Fruit fly (Drosophila melanogaster) whole organism, prepupa: Measurements from ENCODE around the gene CG12099.

Source experiments
- Blimp-1 ChIP-seq: fragments of 200-800 bp; sonication (Bioruptor generic); optimal IDR thresholded peaks from 3 replicates; lab custom pipeline; 2017; ENCODE audit warnings: missing biosample characterization, missing genetic modification characterization, mild to moderate bottlenecking, moderate library complexity, missing genetic modification reagents
- CG10631 ChIP-seq: fragments of 200-800 bp; sonication (Bioruptor generic); optimal IDR thresholded peaks from 2 replicates; lab custom pipeline; 2016; ENCODE audit warnings: missing biosample characterization, missing genetic modification characterization
- CG15336 ChIP-seq: fragments of 200-800 bp; sonication (Bioruptor generic); IDR thresholded peaks from 2 replicates; pipeline ENCODE4 v1.3.6; 2022; ENCODE audit warnings: missing biosample characterization, missing genetic modification characterization
- CG1621 ChIP-seq: fragments of 200-800 bp; sonication (Bioruptor generic); optimal IDR thresholded peaks from 3 replicates; lab custom pipeline; 2018; ENCODE audit warnings: missing biosample characterization, mild to moderate bottlenecking, missing genetic modification characterization
- CG16779 ChIP-seq: fragments of 200-800 bp; sonication (Bioruptor generic); optimal IDR thresholded peaks from 3 replicates; lab custom pipeline; 2017; ENCODE audit warnings: missing biosample characterization, mild to moderate bottlenecking, missing genetic modification characterization
- CG3032 ChIP-seq: fragments of 200-800 bp; optimal IDR thresholded peaks from 2 replicates; lab custom pipeline; 2019; ENCODE audit warnings: missing biosample characterization, mild to moderate bottlenecking, missing genetic modification characterization, moderate library complexity
- CG31627 ChIP-seq: fragments of 200-800 bp; sonication (Bioruptor generic); optimal IDR thresholded peaks from 3 replicates; lab custom pipeline; 2016; ENCODE audit warnings: missing biosample characterization, missing genetic modification characterization
- CG32006 ChIP-seq: fragments of 200-800 bp; sonication (Bioruptor generic); optimal IDR thresholded peaks from 3 replicates; lab custom pipeline; 2017; ENCODE audit warnings: missing biosample characterization, mild to moderate bottlenecking, missing genetic modification characterization
- CG34406 ChIP-seq: fragments of 200-800 bp; sonication (Bioruptor generic); optimal IDR thresholded peaks from 3 replicates; lab custom pipeline; 2016; ENCODE audit warnings: missing biosample characterization, missing genetic modification characterization
- CG3919 ChIP-seq: fragments of 200-800 bp; sonication (Bioruptor generic); optimal IDR thresholded peaks from 3 replicates; lab custom pipeline; 2016; ENCODE audit warnings: missing biosample characterization, missing genetic modification characterization
- CG4318 ChIP-seq: fragments of 200-800 bp; sonication (Bioruptor generic); optimal IDR thresholded peaks from 3 replicates; lab custom pipeline; 2017; ENCODE audit warnings: missing biosample characterization, mild to moderate bottlenecking, missing genetic modification characterization
- CG6163 ChIP-seq: fragments of 200-800 bp; sonication (Bioruptor generic); IDR thresholded peaks from 3 replicates; pipeline ENCODE4 v1.3.6; 2022; ENCODE audit warnings: missing biosample characterization, missing genetic modification characterization
- CG6792 ChIP-seq: fragments of 200-800 bp; sonication (Bioruptor generic); optimal IDR thresholded peaks from 3 replicates; lab custom pipeline; 2016; ENCODE audit warnings: missing biosample characterization, missing genetic modification characterization
- CG6808 ChIP-seq: fragments of 200-800 bp; sonication (Bioruptor generic); optimal IDR thresholded peaks from 3 replicates; lab custom pipeline; 2017; ENCODE audit warnings: missing biosample characterization, missing genetic modification characterization, mild to moderate bottlenecking, moderate library complexity, missing genetic modification reagents
- CG6854 ChIP-seq: fragments of 200-800 bp; sonication (Bioruptor generic); optimal IDR thresholded peaks from 2 replicates; lab custom pipeline; 2017; ENCODE audit warnings: missing biosample characterization, mild to moderate bottlenecking, missing genetic modification characterization
- CG8119 ChIP-seq: fragments of 200-800 bp; sonication (Bioruptor generic); IDR thresholded peaks from 3 replicates; pipeline ENCODE4 v1.3.6; 2022; ENCODE audit warnings: missing biosample characterization, missing genetic modification characterization
- CG8319 ChIP-seq: fragments of 200-800 bp; sonication (Bioruptor generic); optimal IDR thresholded peaks from 3 replicates; lab custom pipeline; 2016; ENCODE audit warnings: missing biosample characterization, missing genetic modification characterization
- CG8632 ChIP-seq: fragments of 200-800 bp; sonication (Bioruptor generic); optimal IDR thresholded peaks from 3 replicates; lab custom pipeline; 2016; ENCODE audit warnings: missing biosample characterization, missing genetic modification characterization
- CG9139 ChIP-seq: fragments of 200-800 bp; sonication (Bioruptor generic); optimal IDR thresholded peaks from 3 replicates; lab custom pipeline; 2017; ENCODE audit warnings: missing biosample characterization, mild to moderate bottlenecking, missing genetic modification characterization
- Eip75B ChIP-seq: fragments of 200-800 bp; sonication (Bioruptor generic); optimal IDR thresholded peaks from 3 replicates; lab custom pipeline; 2016; ENCODE audit warnings: missing biosample characterization, missing genetic modification characterization
- Eip78C ChIP-seq: fragments of 200-800 bp; sonication (Bioruptor generic); peaks from one replicate; lab custom pipeline; 2016; ENCODE audit warnings: missing biosample characterization, missing genetic modification characterization
- Eip93F ChIP-seq: fragments of 200-800 bp; sonication (Bioruptor generic); optimal IDR thresholded peaks from 2 replicates; lab custom pipeline; 2016; ENCODE audit warnings: missing biosample characterization, mild to moderate bottlenecking, missing genetic modification characterization
- Hr39 ChIP-seq: fragments of 200-800 bp; sonication (Bioruptor generic); optimal IDR thresholded peaks from 2 replicates; lab custom pipeline; 2016; ENCODE audit warnings: missing biosample characterization, missing genetic modification characterization
- Hr4 ChIP-seq: fragments of 200-800 bp; sonication (Bioruptor generic); optimal IDR thresholded peaks from 3 replicates; lab custom pipeline; 2016; ENCODE audit warnings: missing biosample characterization, missing genetic modification characterization
- OdsH ChIP-seq: fragments of 200-800 bp; sonication (Bioruptor generic); optimal IDR thresholded peaks from 3 replicates; lab custom pipeline; 2016; ENCODE audit warnings: missing biosample characterization, missing genetic modification characterization
- Sox102F ChIP-seq: fragments of 200-800 bp; sonication (Bioruptor generic); optimal IDR thresholded peaks from 2 replicates; lab custom pipeline; 2016; ENCODE audit warnings: missing biosample characterization, mild to moderate bottlenecking, missing genetic modification characterization
- Sox14 ChIP-seq: fragments of 200-800 bp; sonication (Bioruptor generic); optimal IDR thresholded peaks from 3 replicates; lab custom pipeline; 2016; ENCODE audit warnings: missing biosample characterization, missing genetic modification characterization
- Sox15 ChIP-seq: fragments of 200-800 bp; sonication (Bioruptor generic); optimal IDR thresholded peaks from 3 replicates; lab custom pipeline; 2016; ENCODE audit warnings: missing biosample characterization, missing genetic modification characterization
- cyc ChIP-seq: fragments of 200-800 bp; sonication (Bioruptor generic); optimal IDR thresholded peaks from 3 replicates; lab custom pipeline; 2016; ENCODE audit warnings: missing biosample characterization, missing genetic modification characterization
- dac ChIP-seq: fragments of 200-800 bp; sonication (Bioruptor generic); optimal IDR thresholded peaks from 2 replicates; lab custom pipeline; 2017; ENCODE audit warnings: missing biosample characterization, mild to moderate bottlenecking, missing genetic modification characterization
- dsx ChIP-seq: fragments of 200-800 bp; optimal IDR thresholded peaks from 3 replicates; lab custom pipeline; 2019; ENCODE audit warnings: missing biosample characterization, mild to moderate bottlenecking, missing genetic modification characterization, moderate library complexity; ENCODE audit not compliant: poor library complexity, severe bottlenecking
- eg ChIP-seq: fragments of 200-800 bp; sonication (Bioruptor generic); IDR thresholded peaks from 3 replicates; pipeline ENCODE4 v1.3.6; 2022; ENCODE audit warnings: missing biosample characterization, missing genetic modification characterization
- esn ChIP-seq: fragments of 200-800 bp; sonication (Bioruptor generic); optimal IDR thresholded peaks from 2 replicates; lab custom pipeline; 2016; ENCODE audit warnings: missing biosample characterization, mild to moderate bottlenecking, missing genetic modification characterization, moderate library complexity
- fkh ChIP-seq: fragments of 200-800 bp; sonication (Bioruptor generic); optimal IDR thresholded peaks from 3 replicates; lab custom pipeline; 2017; ENCODE audit warnings: missing biosample characterization, mild to moderate bottlenecking, missing genetic modification characterization, moderate library complexity
- lz ChIP-seq: fragments of 200-800 bp; sonication (Bioruptor generic); optimal IDR thresholded peaks from 3 replicates; lab custom pipeline; 2016; ENCODE audit warnings: missing biosample characterization, missing genetic modification characterization
- net ChIP-seq: fragments of 200-800 bp; sonication (Bioruptor generic); optimal IDR thresholded peaks from 3 replicates; lab custom pipeline; 2016; ENCODE audit warnings: missing biosample characterization, missing genetic modification characterization
- ss ChIP-seq, 2 experiments: fragments of 200-800 bp; sonication (Bioruptor generic); optimal IDR thresholded peaks; 2 replicates in 1 of 2; 3 replicates in 1 of 2; lab custom pipeline; 2017 to 2018; ENCODE audit warnings: mild to moderate bottlenecking in 2 of 2, missing biosample characterization in 2 of 2, missing genetic modification characterization in 2 of 2, moderate library complexity in 1 of 2
- svp ChIP-seq: fragments of 200-800 bp; sonication (Bioruptor generic); peaks from one replicate; lab custom pipeline; 2016; ENCODE audit warnings: missing biosample characterization, missing genetic modification characterization
- topi ChIP-seq: fragments of 200-800 bp; sonication (Bioruptor generic); optimal IDR thresholded peaks from 3 replicates; lab custom pipeline; 2016; ENCODE audit warnings: missing biosample characterization, missing genetic modification characterization
- vri ChIP-seq: fragments of 200-800 bp; sonication (Bioruptor generic); optimal IDR thresholded peaks from 3 replicates; lab custom pipeline; 2016; ENCODE audit warnings: missing biosample characterization, mild to moderate bottlenecking, missing genetic modification characterization

Gene CG12099

dm6 chr3L:1569162-1569965 lies 11.1 kb upstream of the CG12099 start, which contains the start of gene Tmep:
Gene Tmep, plus strand, starts transcription at chr3L:1569181.
- TF ChIP-seq eg (GFP tag; lab: Robert Waterston, UW) (peak; percentile 2; the same call in 1 of the 3 replicates), CG9139 (GFP tag; lab: Kevin White, UChicago) (no peak), CG3919 (GFP tag; lab: Kevin White, UChicago) (peak; percentile 15), CG16779 (tag; lab: Kevin White, UChicago) (no peak), vri (GFP tag; lab: Kevin White, UChicago) (peak; percentile 66), CG8632 (peak; percentile 15), CG6808 (peak; percentile 9), CG34406 (no peak), svp (GFP tag; lab: Kevin White, UChicago) (peak; percentile 98), CG8119 (GFP tag; lab: Robert Waterston, UW) (no peak), Eip78C (peak; percentile 57), topi (GFP tag; lab: Kevin White, UChicago) (peak; percentile 3), ss (GFP tag; optimal IDR thresholded peaks at IDR 0.05; lab: Kevin White, UChicago) (peak in 1 of 2 experiments; percentile 22), Eip93F (GFP tag; lab: Kevin White, UChicago) (peak; percentile 10), Sox102F (peak; percentile 28)

dm6 chr3L:1568225-1569161 lies 10.2 kb upstream of the CG12099 start, which contains the start of gene CG7879:
Gene CG7879, minus strand, starts transcription at chr3L:1568608.
- TF ChIP-seq dsx (GFP tag; lab: Kevin White, UChicago), result peak; percentile 28
- peak; percentile 57 for TF ChIP-seq svp (GFP tag; lab: Kevin White, UChicago)
- peak; percentile 73 for TF ChIP-seq Eip78C
- TF ChIP-seq CG6854 (GFP tag; lab: Kevin White, UChicago), result peak; percentile 63
- peak; percentile 18 for TF ChIP-seq CG3032 (tag; lab: Kevin White, UChicago)
- peak; percentile 10 to 20 for TF ChIP-seq ss (GFP tag; optimal IDR thresholded peaks at IDR 0.05; lab: Kevin White, UChicago)
- peak; percentile 50 for TF ChIP-seq CG16779 (tag; lab: Kevin White, UChicago)
- peak; percentile 42 for TF ChIP-seq Hr4 (GFP tag; lab: Kevin White, UChicago)
- peak; percentile 52 for TF ChIP-seq vri (GFP tag; lab: Kevin White, UChicago)
- peak; percentile 29 for TF ChIP-seq CG3919 (GFP tag; lab: Kevin White, UChicago)
- TF ChIP-seq lz, result peak; percentile 19
- TF ChIP-seq Eip75B, result no peak
- TF ChIP-seq OdsH (GFP tag; lab: Kevin White, UChicago), result peak; percentile 48
- TF ChIP-seq Blimp-1 (GFP tag; lab: Kevin White, UChicago), result no peak
- no peak for TF ChIP-seq CG32006 (GFP tag; lab: Kevin White, UChicago)
- TF ChIP-seq dac (GFP tag; lab: Kevin White, UChicago), result no peak
- TF ChIP-seq CG1621 (tag; lab: Kevin White, UChicago), result no peak
- peak; percentile 20; the same call in 1 of the 2 replicates for TF ChIP-seq CG15336 (GFP tag; lab: Robert Waterston, UW)
- no peak for TF ChIP-seq CG6792 (GFP tag; lab: Kevin White, UChicago)
- 0 out of 3 replicates have a peak, but pooled peaks have one; percentile 25 for TF ChIP-seq eg (GFP tag; lab: Robert Waterston, UW)
- TF ChIP-seq fkh (GFP tag; lab: Kevin White, UChicago), result no peak
- TF ChIP-seq CG4318 (GFP tag; lab: Kevin White, UChicago), result no peak
- peak; percentile 50 for TF ChIP-seq CG10631 (GFP tag; lab: Kevin White, UChicago)
- TF ChIP-seq Hr39 (GFP tag; lab: Kevin White, UChicago), result no peak
- TF ChIP-seq Sox102F, result peak; percentile 23
- no peak for TF ChIP-seq CG8319 (GFP tag; lab: Kevin White, UChicago)
- peak; percentile 7 for TF ChIP-seq cyc (GFP tag; lab: Kevin White, UChicago)
- TF ChIP-seq CG9139 (GFP tag; lab: Kevin White, UChicago), result no peak
- TF ChIP-seq net (GFP tag; lab: Kevin White, UChicago), result peak; percentile 55
- TF ChIP-seq Sox14 (GFP tag; lab: Kevin White, UChicago), result no peak
- TF ChIP-seq esn (GFP tag; lab: Kevin White, UChicago), result peak; percentile 43
- peak; percentile 31 for TF ChIP-seq CG31627 (GFP tag; lab: Kevin White, UChicago)
- peak; percentile 11 for TF ChIP-seq Sox15 (GFP tag; lab: Kevin White, UChicago)
- no peak for TF ChIP-seq CG6808
- TF ChIP-seq CG6163 (GFP tag; lab: Robert Waterston, UW), result peak; percentile 34; the same call in 2 of the 3 replicates
